Worm (Caenorhabditis elegans): ENCODE results near the gene plpr-1.

DNA sequence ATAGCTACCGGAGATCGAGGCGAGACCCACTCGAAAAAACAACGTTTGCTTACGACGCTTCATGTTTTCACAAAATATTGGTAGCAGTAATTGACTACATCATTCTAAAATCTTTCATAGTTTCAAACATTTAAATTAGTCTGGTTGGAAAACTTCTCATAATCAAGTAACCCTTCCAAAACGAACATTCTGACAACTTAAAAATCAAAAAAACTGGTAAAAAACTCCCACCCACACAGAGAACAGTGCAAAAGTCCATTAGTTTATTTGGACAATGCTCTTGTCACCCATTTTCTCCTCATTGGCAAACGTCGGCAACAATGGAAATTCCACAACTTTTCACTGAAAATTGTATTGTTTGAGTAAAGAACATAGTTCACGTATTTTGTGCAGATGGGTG, 44.7 kb upstream of the plpr-1 start, which contains the start of gene F37H8.6:
- no peak for TF ChIP-seq unc-86 (tag; optimal IDR thresholded peaks at IDR 0.05)
- TF ChIP-seq F13H6.1 (tag; optimal IDR thresholded peaks at IDR 0.05) = no peak
- TF ChIP-seq fkh-10 (GFP tag; optimal IDR thresholded peaks at IDR 0.05) = no peak
- no peak for TF ChIP-seq ets-4 (tag; optimal IDR thresholded peaks at IDR 0.05)
